Fruit fly (Drosophila melanogaster) whole organism, embryonic: ENCODE data around the gene CG7275.

Experiments used
- Atf-2 ChIP-seq: fragments of 200-800 bp; sonication (Bioruptor generic); optimal IDR thresholded peaks from 2 replicates; lab custom pipeline; 2016; ENCODE audit warnings: missing biosample characterization, missing genetic modification characterization
- B-H1 ChIP-seq: fragments of 200-800 bp; sonication (Bioruptor generic); IDR thresholded peaks from 3 replicates; pipeline ENCODE4 v1.3.6; 2022; ENCODE audit warnings: missing biosample characterization, missing genetic modification characterization
- Bgb ChIP-seq: fragments of 200-800 bp; sonication (Bioruptor generic); IDR thresholded peaks from 2 replicates; pipeline ENCODE4 v1.3.6; 2022; ENCODE audit warnings: missing biosample characterization, missing genetic modification characterization; ENCODE audit not compliant: partially characterized antibody
- CG10267 ChIP-seq: fragments of 200-800 bp; sonication (Bioruptor generic); optimal IDR thresholded peaks from 2 replicates; lab custom pipeline; 2018; ENCODE audit warnings: missing biosample characterization, mild to moderate bottlenecking, missing genetic modification characterization, moderate library complexity
- CG12942 ChIP-seq: fragments of 200-800 bp; sonication (Bioruptor generic); optimal IDR thresholded peaks from 3 replicates; lab custom pipeline; 2016; ENCODE audit warnings: missing biosample characterization, missing genetic modification characterization
- CG13894 ChIP-seq: fragments of 200-800 bp; sonication (Bioruptor generic); optimal IDR thresholded peaks from 3 replicates; lab custom pipeline; 2018; ENCODE audit warnings: missing biosample characterization, mild to moderate bottlenecking, missing genetic modification characterization, moderate library complexity
- CG14860 ChIP-seq: fragments of 200-800 bp; sonication (Bioruptor generic); IDR thresholded peaks from 3 replicates; pipeline ENCODE4 v1.3.6; 2022; ENCODE audit warnings: missing biosample characterization, missing genetic modification characterization; ENCODE audit not compliant: partially characterized antibody
- CG15514 ChIP-seq: fragments of 200-800 bp; sonication (Bioruptor generic); optimal IDR thresholded peaks from 3 replicates; lab custom pipeline; 2017; ENCODE audit warnings: missing biosample characterization, missing genetic modification characterization, mild to moderate bottlenecking, moderate library complexity, missing genetic modification reagents
- CG15601 ChIP-seq: fragments of 200-800 bp; sonication (Bioruptor generic); optimal IDR thresholded peaks from 3 replicates; lab custom pipeline; 2019; ENCODE audit warnings: missing biosample characterization, mild to moderate bottlenecking, missing genetic modification characterization, moderate library complexity
- CG15696 ChIP-seq: fragments of 200-800 bp; sonication (Bioruptor generic); optimal IDR thresholded peaks from 2 replicates; lab custom pipeline; 2019; ENCODE audit warnings: missing biosample characterization, mild to moderate bottlenecking, missing genetic modification characterization, moderate library complexity
- CG1602 ChIP-seq: fragments of 200-800 bp; sonication (Bioruptor generic); optimal IDR thresholded peaks from 3 replicates; lab custom pipeline; 2016; ENCODE audit warnings: missing biosample characterization, missing genetic modification characterization
- CG17361 ChIP-seq: fragments of 200-800 bp; sonication (Bioruptor generic); IDR thresholded peaks from 3 replicates; pipeline ENCODE4 v1.3.6; 2022; ENCODE audit warnings: missing biosample characterization, missing genetic modification characterization
- CG30403 ChIP-seq: fragments of 200-800 bp; sonication (Bioruptor generic); optimal IDR thresholded peaks from 3 replicates; lab custom pipeline; 2016; ENCODE audit warnings: missing biosample characterization, missing genetic modification characterization
- CG34224 ChIP-seq: fragments of 200-800 bp; sonication (Bioruptor generic); IDR thresholded peaks from 3 replicates; pipeline ENCODE4 v1.3.6; 2022; ENCODE audit warnings: missing biosample characterization, missing genetic modification characterization; ENCODE audit not compliant: partially characterized antibody
- CG3726 ChIP-seq: fragments of 200-800 bp; sonication (Bioruptor generic); IDR thresholded peaks from 3 replicates; pipeline ENCODE4, ENCODE4 v1.3.6; 2022; ENCODE audit warnings: missing biosample characterization, missing genetic modification characterization
- CG42726 ChIP-seq: fragments of 200-800 bp; sonication (Bioruptor generic); IDR thresholded peaks from 2 replicates; pipeline ENCODE4 v1.3.6; 2022; ENCODE audit warnings: missing biosample characterization, missing genetic modification characterization; ENCODE audit not compliant: partially characterized antibody
- CG4328 ChIP-seq: fragments of 200-800 bp; sonication (Bioruptor generic); optimal IDR thresholded peaks from 3 replicates; lab custom pipeline; 2017; ENCODE audit warnings: missing biosample characterization, missing genetic modification reagents, missing genetic modification characterization
- CG6683 ChIP-seq: fragments of 200-800 bp; sonication (Bioruptor generic); optimal IDR thresholded peaks from 2 replicates; lab custom pipeline; 2017; ENCODE audit warnings: missing biosample characterization, mild to moderate bottlenecking, missing genetic modification characterization, missing genetic modification reagents
- CG7745 ChIP-seq: fragments of 200-800 bp; sonication (Bioruptor generic); optimal IDR thresholded peaks from 2 replicates; lab custom pipeline; 2018; ENCODE audit warnings: missing biosample characterization, mild to moderate bottlenecking, missing genetic modification characterization, moderate library complexity
- CG8290 ChIP-seq, 3 experiments: fragments of 200-800 bp; sonication (Bioruptor generic); optimal IDR thresholded peaks; 2 replicates each; lab custom pipeline; 2016 to 2019; ENCODE audit warnings: missing biosample characterization in 3 of 3, missing genetic modification characterization in 3 of 3, mild to moderate bottlenecking in 2 of 3, moderate library complexity in 1 of 3
- CG9797 ChIP-seq: fragments of 200-800 bp; sonication (Bioruptor generic); optimal IDR thresholded peaks from 3 replicates; lab custom pipeline; 2018; ENCODE audit warnings: missing biosample characterization, mild to moderate bottlenecking, missing genetic modification characterization
- CkIIα-i1 ChIP-seq: fragments of 200-800 bp; sonication (Bioruptor generic); IDR thresholded peaks from 2 replicates; pipeline ENCODE4 v1.3.6; 2022; ENCODE audit warnings: missing biosample characterization, missing genetic modification characterization
- CoRest ChIP-seq: fragments of 200-800 bp; sonication (Bioruptor generic); optimal IDR thresholded peaks from 3 replicates; lab custom pipeline; 2018; ENCODE audit warnings: missing biosample characterization, mild to moderate bottlenecking, missing genetic modification characterization, moderate library complexity
- CrebB ChIP-seq: fragments of 200-800 bp; sonication (Bioruptor generic); optimal IDR thresholded peaks from 3 replicates; lab custom pipeline; 2018; ENCODE audit warnings: missing biosample characterization, mild to moderate bottlenecking, missing genetic modification characterization
- Dad ChIP-seq: fragments of 200-800 bp; sonication (Bioruptor generic); optimal IDR thresholded peaks from 3 replicates; lab custom pipeline; 2016; ENCODE audit warnings: missing biosample characterization, missing genetic modification characterization
- HLH54F ChIP-seq: fragments of 200-800 bp; sonication (Bioruptor generic); optimal IDR thresholded peaks from 3 replicates; lab custom pipeline; 2016; ENCODE audit warnings: missing biosample characterization, missing genetic modification characterization
- HmgD ChIP-seq: fragments of 200-800 bp; sonication (Bioruptor generic); optimal IDR thresholded peaks from 3 replicates; lab custom pipeline; 2016; ENCODE audit warnings: missing biosample characterization, missing genetic modification characterization
- Hr78 ChIP-seq, 2 experiments: fragments of 200-800 bp in 1 of 2; fragments of >200 bp in 1 of 2; sonication (Bioruptor generic) in 1 of 2; optimal IDR thresholded peaks; 2 replicates each; lab custom pipeline; 2017 to 2019; ENCODE audit warnings: missing biosample characterization in 2 of 2, missing genetic modification characterization in 2 of 2, mild to moderate bottlenecking in 1 of 2, moderate library complexity in 1 of 2
- MESR4 ChIP-seq: fragments of 200-800 bp; sonication (Bioruptor generic); optimal IDR thresholded peaks from 2 replicates; lab custom pipeline; 2018; ENCODE audit warnings: missing biosample characterization, mild to moderate bottlenecking, missing genetic modification characterization, moderate library complexity
- Med ChIP-seq: fragments of 200-800 bp; sonication (Bioruptor generic); peaks from one replicate; lab custom pipeline; 2016; ENCODE audit warnings: missing biosample characterization, missing genetic modification characterization, mild to moderate bottlenecking, inconsistent platforms, moderate library complexity
- NFAT ChIP-seq: fragments of 200-800 bp; sonication (Bioruptor generic); IDR thresholded peaks from 2 replicates; pipeline ENCODE4 v1.3.6; 2022; ENCODE audit warnings: missing biosample characterization, missing genetic modification characterization
- PHDP ChIP-seq: fragments of 200-800 bp; sonication (Bioruptor generic); optimal IDR thresholded peaks from 3 replicates; lab custom pipeline; 2018; ENCODE audit warnings: missing biosample characterization, mild to moderate bottlenecking, missing genetic modification characterization, moderate library complexity
- Sox100B ChIP-seq: fragments of 200-800 bp; sonication (Bioruptor generic); optimal IDR thresholded peaks from 3 replicates; lab custom pipeline; 2018; ENCODE audit warnings: missing biosample characterization, mild to moderate bottlenecking, missing genetic modification characterization
- ac ChIP-seq: fragments of 200-800 bp; sonication (Bioruptor generic); optimal IDR thresholded peaks from 3 replicates; lab custom pipeline; 2017; ENCODE audit warnings: missing biosample characterization, mild to moderate bottlenecking, missing genetic modification characterization
- amos ChIP-seq: fragments of 200-800 bp; sonication (Bioruptor generic); IDR thresholded peaks from 2 replicates; pipeline ENCODE4 v1.3.6; 2022; ENCODE audit warnings: missing biosample characterization, missing genetic modification characterization; ENCODE audit not compliant: partially characterized antibody
- chinmo ChIP-seq: fragments of 200-800 bp; sonication (Bioruptor generic); IDR thresholded peaks from 4 replicates; pipeline ENCODE4 v1.3.6; 2022; ENCODE audit warnings: missing biosample characterization, missing genetic modification characterization; ENCODE audit not compliant: partially characterized antibody
- crp ChIP-seq, 2 experiments: fragments of 200-800 bp; sonication (Bioruptor generic); optimal IDR thresholded peaks; 2 replicates in 1 of 2; 3 replicates in 1 of 2; lab custom pipeline; 2017; ENCODE audit warnings: missing biosample characterization in 2 of 2, missing genetic modification characterization in 2 of 2, mild to moderate bottlenecking in 1 of 2, moderate library complexity in 1 of 2
- danr ChIP-seq: fragments of 200-800 bp; sonication (Bioruptor generic); IDR thresholded peaks from 2 replicates; pipeline ENCODE4 v1.3.6; 2022; ENCODE audit warnings: missing biosample characterization, missing genetic modification characterization
- disco-r ChIP-seq: fragments of 200-800 bp; sonication (Bioruptor generic); optimal IDR thresholded peaks from 2 replicates; lab custom pipeline; 2016; ENCODE audit warnings: missing biosample characterization, missing genetic modification characterization
- en ChIP-seq: fragments of 200-800 bp; sonication (Bioruptor generic); optimal IDR thresholded peaks from 2 replicates; lab custom pipeline; 2016; ENCODE audit warnings: missing biosample characterization, missing genetic modification characterization
- fd3F ChIP-seq: fragments of 200-800 bp; sonication (Bioruptor generic); optimal IDR thresholded peaks from 2 replicates; lab custom pipeline; 2018; ENCODE audit warnings: missing biosample characterization, mild to moderate bottlenecking, missing genetic modification characterization, moderate library complexity
- luna ChIP-seq: fragments of 200-800 bp; sonication (Bioruptor generic); optimal IDR thresholded peaks from 2 replicates; lab custom pipeline; 2016; ENCODE audit warnings: missing biosample characterization, missing genetic modification characterization
- nmo ChIP-seq: fragments of 200-800 bp; sonication (Bioruptor generic); optimal IDR thresholded peaks from 2 replicates; lab custom pipeline; 2018; ENCODE audit warnings: missing biosample characterization, mild to moderate bottlenecking, missing genetic modification characterization, moderate library complexity
- pita ChIP-seq: fragments of 200-800 bp; sonication (Bioruptor generic); optimal IDR thresholded peaks from 2 replicates; lab custom pipeline; 2017; ENCODE audit warnings: missing biosample characterization, mild to moderate bottlenecking, missing genetic modification characterization
- run ChIP-seq: fragments of 200-800 bp; sonication (Bioruptor generic); optimal IDR thresholded peaks from 3 replicates; lab custom pipeline; 2018; ENCODE audit warnings: missing biosample characterization, mild to moderate bottlenecking, missing genetic modification characterization
- sc ChIP-seq, 3 experiments: fragments of >200 bp in 2 of 3; fragments of 200-800 bp in 1 of 3; sonication (Bioruptor generic) in 1 of 3; optimal IDR thresholded peaks; 2 replicates in 2 of 3; 3 replicates in 1 of 3; lab custom pipeline; 2017; ENCODE audit warnings: mild to moderate bottlenecking in 1 of 3, missing biosample characterization in 1 of 3, missing genetic modification characterization in 1 of 3, missing genetic modification reagents in 1 of 3
- shn ChIP-seq: fragments of 200-800 bp; sonication (Bioruptor generic); optimal IDR thresholded peaks from 3 replicates; lab custom pipeline; 2016; ENCODE audit warnings: missing biosample characterization, missing genetic modification characterization
- usp ChIP-seq: fragments of >200 bp; optimal IDR thresholded peaks from 2 replicates; lab custom pipeline; 2017; ENCODE audit warnings: missing biosample characterization, missing genetic modification characterization
- wdn ChIP-seq: fragments of 200-800 bp; sonication (Bioruptor generic); IDR thresholded peaks from 2 replicates; pipeline ENCODE4 v1.3.6; 2022; ENCODE audit warnings: missing biosample characterization, missing genetic modification characterization

Gene CG7275

DNA sequence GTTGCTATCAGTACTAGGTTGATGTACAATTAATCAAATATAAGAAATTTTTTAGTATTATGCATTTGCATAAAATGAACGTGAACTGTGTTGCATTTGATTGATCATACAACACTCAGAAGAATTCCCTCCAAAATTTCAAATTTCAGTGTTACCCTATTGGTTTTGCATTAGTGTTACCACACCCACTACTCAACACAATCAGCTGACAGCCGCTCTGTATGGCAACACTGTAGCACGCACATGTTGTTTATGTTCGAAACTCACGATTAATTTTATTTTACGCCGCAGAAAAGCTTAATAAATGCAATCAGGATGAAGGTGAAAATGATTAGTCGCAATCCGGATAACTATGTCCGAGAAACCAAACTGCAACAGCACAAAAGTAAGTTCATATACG is at the start of gene CG7275 (continued):
- TF ChIP-seq nmo (GFP tag; lab: Kevin White, UChicago) (peak; percentile 39), CrebB (tag; lab: Kevin White, UChicago) (peak; percentile 12), CG3726 (GFP tag; lab: Robert Waterston, UW) (no peak), run (no peak), HLH54F (GFP tag; lab: Kevin White, UChicago) (no peak), CG42726 (0 out of 2 replicates have a peak, but pooled peaks have one; percentile 28), CG30403 (no peak), amos (GFP tag; lab: Robert Waterston, UW) (peak; percentile 55; the same call in 1 of the 2 replicates), danr (no peak), crp (GFP tag; optimal IDR thresholded peaks at IDR 0.05; lab: Kevin White, UChicago) (peak; percentile 86 to 98), HmgD (no peak), CG9797 (GFP tag; lab: Kevin White, UChicago) (peak; percentile 9), CG4328 (GFP tag; lab: Kevin White, UChicago) (no peak), CG34224 (GFP tag; lab: Robert Waterston, UW) (peak; percentile 54), en (GFP tag; lab: Kevin White, UChicago) (no peak), CG6683 (GFP tag; lab: Kevin White, UChicago) (no peak), wdn (GFP tag; lab: Robert Waterston, UW) (no peak), MESR4 (GFP tag; lab: Kevin White, UChicago) (peak; percentile 54), CG12942 (GFP tag; lab: Kevin White, UChicago) (no peak), pita (GFP tag; lab: Kevin White, UChicago) (no peak), Atf-2 (GFP tag; lab: Kevin White, UChicago) (no peak), CG13894 (tag; lab: Kevin White, UChicago) (no peak), CG15696 (tag; lab: Kevin White, UChicago) (no peak), sc (optimal IDR thresholded peaks at IDR 0.05; lab: Kevin White, UChicago) (no peak), sc (GFP tag; optimal IDR thresholded peaks at IDR 0.05; lab: Kevin White, UChicago) (no peak), chinmo (GFP tag; lab: Robert Waterston, UW) (no peak), PHDP (tag; lab: Kevin White, UChicago) (no peak), Med (GFP tag; lab: Kevin White, UChicago) (peak; percentile 85), fd3F (no peak), CG17361 (no peak), Dad (GFP tag; lab: Kevin White, UChicago) (no peak), usp (GFP tag; lab: Kevin White, UChicago) (no peak), CG14860 (GFP tag; lab: Robert Waterston, UW) (no peak), CG10267 (tag; lab: Kevin White, UChicago) (peak; percentile 58), CkIIα-i1 (GFP tag; lab: Robert Waterston, UW) (no peak), Hr78 (GFP tag; optimal IDR thresholded peaks at IDR 0.05; lab: Kevin White, UChicago) (no peak), Bgb (GFP tag; lab: Robert Waterston, UW) (peak; percentile 74), NFAT (GFP tag; lab: Robert Waterston, UW) (no peak), ac (GFP tag; lab: Kevin White, UChicago) (no peak), B-H1 (no peak), luna (GFP tag; lab: Kevin White, UChicago) (no peak), CG8290 (GFP tag; optimal IDR thresholded peaks at IDR 0.05; lab: Kevin White, UChicago) (no peak), CG8290 (tag; optimal IDR thresholded peaks at IDR 0.05; lab: Kevin White, UChicago) (peak in 1 of 2 experiments; percentile 47), CG1602 (no peak), Sox100B (no peak), CG7745 (tag; lab: Kevin White, UChicago) (no peak), shn (no peak), CG15601 (tag; lab: Kevin White, UChicago) (peak; percentile 48), CG15514 (GFP tag; lab: Kevin White, UChicago) (peak; percentile 57), disco-r (GFP tag; lab: Kevin White, UChicago) (no peak), CoRest (tag; lab: Kevin White, UChicago) (peak; percentile 15)
